Fruit fly (Drosophila melanogaster) whole organism, wandering third instar larva: ENCODE results near the gene CG32271.
A peak's percentile ranks its signal among the peaks of the same experiment; 100 is the strongest.

Experiments
- Abd-B ChIP-seq: fragments of >200 bp; optimal IDR thresholded peaks from 2 replicates; lab custom pipeline; 2017; ENCODE audit warnings: missing biosample characterization, missing genetic modification characterization
- Dfd ChIP-seq: fragments of >200 bp; optimal IDR thresholded peaks from 2 replicates; lab custom pipeline; 2017; ENCODE audit warnings: missing biosample characterization, missing genetic modification characterization
- Hnf4 ChIP-seq: fragments of 200-800 bp; sonication (Bioruptor generic); optimal IDR thresholded peaks from 2 replicates; lab custom pipeline; 2016; ENCODE audit warnings: missing biosample characterization, mild to moderate bottlenecking, missing genetic modification characterization
- Mio ChIP-seq: sonication (Bioruptor generic); optimal IDR thresholded peaks from 2 replicates; lab custom pipeline; 2016; ENCODE audit warnings: missing biosample characterization, missing genetic modification characterization
- Myc ChIP-seq: fragments of >200 bp; optimal IDR thresholded peaks from 2 replicates; lab custom pipeline; 2017
- OdsH ChIP-seq: fragments of 200-800 bp; sonication (Bioruptor generic); optimal IDR thresholded peaks from 2 replicates; lab custom pipeline; 2016; ENCODE audit warnings: missing biosample characterization, mild to moderate bottlenecking, missing genetic modification characterization
- Sp1 ChIP-seq: fragments of 200-800 bp; sonication (Bioruptor generic); optimal IDR thresholded peaks from 3 replicates; lab custom pipeline; 2019; ENCODE audit warnings: missing biosample characterization, mild to moderate bottlenecking, missing genetic modification characterization, moderate library complexity
- fru ChIP-seq: fragments of 200-800 bp; sonication (Bioruptor generic); optimal IDR thresholded peaks from 3 replicates; lab custom pipeline; 2016; ENCODE audit warnings: missing biosample characterization, mild to moderate bottlenecking, missing genetic modification characterization
- h ChIP-seq: fragments of 200-800 bp; sonication (Bioruptor generic); optimal IDR thresholded peaks from 3 replicates; lab custom pipeline; 2016; ENCODE audit warnings: missing biosample characterization, mild to moderate bottlenecking, missing genetic modification characterization
- psq ChIP-seq: fragments of 200-800 bp; sonication (Bioruptor generic); optimal IDR thresholded peaks from 3 replicates; lab custom pipeline; 2017; ENCODE audit warnings: missing biosample characterization, mild to moderate bottlenecking, missing genetic modification characterization, moderate library complexity
- usp ChIP-seq: fragments of >200 bp; optimal IDR thresholded peaks from 2 replicates; lab custom pipeline; 2017; ENCODE audit warnings: missing biosample characterization, missing genetic modification characterization

dm6 chr3L:3187263-3187662 is 15.7 kb downstream of the CG32271 start, which contains the start of gene CG14957:
- no peak for TF ChIP-seq Myc (lab: Kevin White, UChicago)
- no peak for TF ChIP-seq fru
- TF ChIP-seq Dfd: no peak
- peak; percentile 18 for TF ChIP-seq Hnf4 (GFP tag; lab: Kevin White, UChicago)
- TF ChIP-seq usp: no peak
- TF ChIP-seq psq (GFP tag; lab: Kevin White, UChicago): no peak
- peak; percentile 31 for TF ChIP-seq Sp1 (GFP tag; lab: Kevin White, UChicago)
- no peak for TF ChIP-seq h (GFP tag; lab: Kevin White, UChicago)
- TF ChIP-seq Mio (GFP tag; lab: Kevin White, UChicago): no peak
- no peak for TF ChIP-seq Abd-B (GFP tag; lab: Kevin White, UChicago)
- no peak for TF ChIP-seq OdsH (GFP tag; lab: Kevin White, UChicago)
